Fruit fly (Drosophila melanogaster): ENCODE measurements around the gene CG6607.

The CG6607 gene

dm6 chr3R:24569669-24570349 is 42.0 kb downstream of the CG6607 start:
- TF ChIP-seq CG12768 (GFP tag; optimal IDR thresholded peaks at IDR 0.05) = peak; percentile 44
- no peak for TF ChIP-seq CG1620 (GFP tag; optimal IDR thresholded peaks at IDR 0.05)
- TF ChIP-seq pad (GFP tag; optimal IDR thresholded peaks at IDR 0.05) = no peak
- TF ChIP-seq kay (GFP tag; ENCODE audit: borderline replicate concordance) = peak; percentile 80

- no peak for TF ChIP-seq CG12768 (GFP tag; optimal IDR thresholded peaks at IDR 0.05)
- no peak for TF ChIP-seq CG1620 (GFP tag; optimal IDR thresholded peaks at IDR 0.05)
- peak; percentile 11 for TF ChIP-seq CG14711 (tag; optimal IDR thresholded peaks at IDR 0.05)
- no peak for TF ChIP-seq pad (GFP tag; optimal IDR thresholded peaks at IDR 0.05)
- peak; percentile 77 for TF ChIP-seq cic (GFP tag; optimal IDR thresholded peaks at IDR 0.05)
- peak; percentile 89 for TF ChIP-seq kay (GFP tag; ENCODE audit: borderline replicate concordance)
- TF ChIP-seq CG7045 (GFP tag; optimal IDR thresholded peaks at IDR 0.05) = no peak
- no peak for TF ChIP-seq Hr96 (GFP tag; optimal IDR thresholded peaks at IDR 0.05)
- no peak for TF ChIP-seq CG7101 (tag; optimal IDR thresholded peaks at IDR 0.05)
- peak; percentile 59 for TF ChIP-seq CG33017 (tag; optimal IDR thresholded peaks at IDR 0.05)
- TF ChIP-seq bab1 (GFP tag; optimal IDR thresholded peaks at IDR 0.05) = no peak
- peak; percentile 62 for TF ChIP-seq Mnt (GFP tag; optimal IDR thresholded peaks at IDR 0.05)
- TF ChIP-seq Clk (GFP tag; optimal IDR thresholded peaks at IDR 0.05) = no peak
- TF ChIP-seq tj (GFP tag; optimal IDR thresholded peaks at IDR 0.05) = peak; percentile 73
- TF ChIP-seq CG11617 (GFP tag; optimal IDR thresholded peaks at IDR 0.05) = no peak
- no peak for TF ChIP-seq Crg-1 (GFP tag; optimal IDR thresholded peaks at IDR 0.05)
Observed at dm6 chr3R:24571386-24572124, 43.7 kb downstream of the CG6607 start.

dm6 chr3R:24572540-24573043 is 44.7 kb downstream of the CG6607 start:
- TF ChIP-seq CG14711 (tag; optimal IDR thresholded peaks at IDR 0.05) = peak; percentile 96
- TF ChIP-seq Mnt (GFP tag; optimal IDR thresholded peaks at IDR 0.05) = peak; percentile 95
- peak; percentile 76 for TF ChIP-seq tj (GFP tag; optimal IDR thresholded peaks at IDR 0.05)
- TF ChIP-seq cic (GFP tag; optimal IDR thresholded peaks at IDR 0.05) = peak; percentile 97
- peak; percentile 94 for TF ChIP-seq pad (GFP tag; optimal IDR thresholded peaks at IDR 0.05)
- peak; percentile 98 for TF ChIP-seq CG7045 (GFP tag; optimal IDR thresholded peaks at IDR 0.05)
- TF ChIP-seq Crg-1 (GFP tag; optimal IDR thresholded peaks at IDR 0.05) = peak; percentile 97
- peak; percentile 94 for TF ChIP-seq ovo (GFP tag; optimal IDR thresholded peaks at IDR 0.05)
- peak; percentile 99 for TF ChIP-seq CG12768 (GFP tag; optimal IDR thresholded peaks at IDR 0.05)
- peak; percentile 96 for TF ChIP-seq CG1620 (GFP tag; optimal IDR thresholded peaks at IDR 0.05)
- TF ChIP-seq toe (GFP tag; optimal IDR thresholded peaks at IDR 0.05) = peak; percentile 98
- peak; percentile 99 for TF ChIP-seq CG7101 (tag; optimal IDR thresholded peaks at IDR 0.05)
- TF ChIP-seq cnc (optimal IDR thresholded peaks at IDR 0.05) = no peak
- peak; percentile 96 for TF ChIP-seq bab1 (GFP tag; optimal IDR thresholded peaks at IDR 0.05)
- peak; percentile 99 for TF ChIP-seq CG11617 (GFP tag; optimal IDR thresholded peaks at IDR 0.05)
- TF ChIP-seq Clk (GFP tag; optimal IDR thresholded peaks at IDR 0.05) = peak; percentile 98
- peak; percentile 98 for TF ChIP-seq CG5204 (GFP tag; optimal IDR thresholded peaks at IDR 0.05)
- peak; percentile 97 for TF ChIP-seq Hr96 (GFP tag; optimal IDR thresholded peaks at IDR 0.05)
- peak; percentile 99 for TF ChIP-seq kay (GFP tag; ENCODE audit: borderline replicate concordance)
- peak; percentile 99 for TF ChIP-seq CG33017 (tag; optimal IDR thresholded peaks at IDR 0.05)

dm6 chr3R:24573094-24573732 is 45.4 kb downstream of the CG6607 start:
- TF ChIP-seq CG14711 (tag; optimal IDR thresholded peaks at IDR 0.05) = no peak
- peak; percentile 98 for TF ChIP-seq tj (GFP tag; optimal IDR thresholded peaks at IDR 0.05)
- TF ChIP-seq CG33017 (tag; optimal IDR thresholded peaks at IDR 0.05) = no peak
- TF ChIP-seq cnc (optimal IDR thresholded peaks at IDR 0.05) = peak; percentile 75 to 81
- no peak for TF ChIP-seq toe (GFP tag; optimal IDR thresholded peaks at IDR 0.05)

dm6 chr3R:24574123-24574522 is 46.3 kb downstream of the CG6607 start:
- TF ChIP-seq CG5204 (GFP tag; optimal IDR thresholded peaks at IDR 0.05) = no peak
- peak; percentile 54 for TF ChIP-seq CG7101 (tag; optimal IDR thresholded peaks at IDR 0.05)
- TF ChIP-seq CG7045 (GFP tag; optimal IDR thresholded peaks at IDR 0.05) = peak; percentile 82
- TF ChIP-seq CG11617 (GFP tag; optimal IDR thresholded peaks at IDR 0.05) = peak; percentile 45
- no peak for TF ChIP-seq CG1620 (GFP tag; optimal IDR thresholded peaks at IDR 0.05)
- TF ChIP-seq CG14711 (tag; optimal IDR thresholded peaks at IDR 0.05) = peak; percentile 38
- peak; percentile 16 for TF ChIP-seq CG12768 (GFP tag; optimal IDR thresholded peaks at IDR 0.05)
- peak; percentile 61 for TF ChIP-seq CG33017 (tag; optimal IDR thresholded peaks at IDR 0.05)
- TF ChIP-seq cnc (optimal IDR thresholded peaks at IDR 0.05) = no peak

dm6 chr3R:24575109-24575508 is 47.3 kb downstream of the CG6607 start:
- TF ChIP-seq CG5204 (GFP tag; optimal IDR thresholded peaks at IDR 0.05) (no peak), CG33017 (tag; optimal IDR thresholded peaks at IDR 0.05) (no peak), Clk (GFP tag; optimal IDR thresholded peaks at IDR 0.05) (no peak), tj (GFP tag; optimal IDR thresholded peaks at IDR 0.05) (no peak), CG1620 (GFP tag; optimal IDR thresholded peaks at IDR 0.05) (no peak), bab1 (GFP tag; optimal IDR thresholded peaks at IDR 0.05) (no peak), pad (GFP tag; optimal IDR thresholded peaks at IDR 0.05) (no peak), kay (GFP tag; ENCODE audit: borderline replicate concordance) (no peak), cic (GFP tag; optimal IDR thresholded peaks at IDR 0.05) (no peak), Crg-1 (GFP tag; optimal IDR thresholded peaks at IDR 0.05) (no peak), toe (GFP tag; optimal IDR thresholded peaks at IDR 0.05) (no peak), Mnt (GFP tag; optimal IDR thresholded peaks at IDR 0.05) (no peak), cnc (optimal IDR thresholded peaks at IDR 0.05) (no peak), CG14711 (tag; optimal IDR thresholded peaks at IDR 0.05) (no peak), CG7045 (GFP tag; optimal IDR thresholded peaks at IDR 0.05) (no peak), Hr96 (GFP tag; optimal IDR thresholded peaks at IDR 0.05) (no peak), CG12768 (GFP tag; optimal IDR thresholded peaks at IDR 0.05) (no peak)
